Fruit fly (Drosophila melanogaster): Measurements from ENCODE around the gene plh.

Gene plh

dm6 chr3R:4952571-4952929, 58.3 kb downstream of the plh start, which contains the start of gene Ubc6 (continued):
- TF ChIP-seq Myb (GFP tag; optimal IDR thresholded peaks at IDR 0.05): peak; percentile 84
- TF ChIP-seq CG9797 (GFP tag; optimal IDR thresholded peaks at IDR 0.05): peak; percentile 75
- TF ChIP-seq nerfin-1 (tag; optimal IDR thresholded peaks at IDR 0.05): peak; percentile 43
- TF ChIP-seq CG32532 (GFP tag; IDR thresholded peaks at IDR 0.05): no peak
- TF ChIP-seq pum (GFP tag; optimal IDR thresholded peaks at IDR 0.05): peak; percentile 76
- peak; percentile 83 for TF ChIP-seq Mad (GFP tag; optimal IDR thresholded peaks at IDR 0.05)
- TF ChIP-seq h (optimal IDR thresholded peaks at IDR 0.05): no peak
- no peak for TF ChIP-seq Bgb (GFP tag; IDR thresholded peaks at IDR 0.05; ENCODE audit: partially characterized antibody)
- TF ChIP-seq Dfd (GFP tag; optimal IDR thresholded peaks at IDR 0.05): no peak
- TF ChIP-seq fru (optimal IDR thresholded peaks at IDR 0.05): no peak
- TF ChIP-seq CG14441 (GFP tag; IDR thresholded peaks at IDR 0.05): no peak
- TF ChIP-seq Hr3 (GFP tag; optimal IDR thresholded peaks at IDR 0.05): peak; percentile 87

- TF ChIP-seq Elba2 (GFP tag; optimal IDR thresholded peaks at IDR 0.05): peak; percentile 88
- no peak for TF ChIP-seq CG6791 (GFP tag; IDR thresholded peaks at IDR 0.05; ENCODE audit: partially characterized antibody)
- TF ChIP-seq otp (GFP tag; IDR thresholded peaks at IDR 0.05): no peak
- TF ChIP-seq cwo (GFP tag; optimal IDR thresholded peaks at IDR 0.05): peak; percentile 61
- peak; percentile 29 to 45 for TF ChIP-seq tll (GFP tag; optimal IDR thresholded peaks at IDR 0.05)
- TF ChIP-seq Lhr (GFP tag; optimal IDR thresholded peaks at IDR 0.05): no peak
- peak; percentile 7 for TF ChIP-seq CG12744 (GFP tag; optimal IDR thresholded peaks at IDR 0.05)
- peak; percentile 30 for TF ChIP-seq kay (GFP tag; optimal IDR thresholded peaks at IDR 0.05)
- peak; percentile 58 for TF ChIP-seq YL-1 (GFP tag; optimal IDR thresholded peaks at IDR 0.05)
- TF ChIP-seq sd (tag; optimal IDR thresholded peaks at IDR 0.05): peak; percentile 78
- peak; percentile 69 for TF ChIP-seq CG10543 (GFP tag; optimal IDR thresholded peaks at IDR 0.05)
- peak; percentile 64 for TF ChIP-seq nom (GFP tag; optimal IDR thresholded peaks at IDR 0.05)
- no peak for TF ChIP-seq CG8388 (GFP tag; optimal IDR thresholded peaks at IDR 0.05)
- TF ChIP-seq mirr (GFP tag; optimal IDR thresholded peaks at IDR 0.05): peak; percentile 63
- TF ChIP-seq sug (tag; optimal IDR thresholded peaks at IDR 0.05): peak; percentile 53
- TF ChIP-seq Hsf (GFP tag; optimal IDR thresholded peaks at IDR 0.05): peak; percentile 7
- peak; percentile 66 for TF ChIP-seq CG15479 (GFP tag; optimal IDR thresholded peaks at IDR 0.05)
- peak; percentile 1 for TF ChIP-seq ewg (GFP tag; optimal IDR thresholded peaks at IDR 0.05)
- TF ChIP-seq MESR4 (GFP tag; optimal IDR thresholded peaks at IDR 0.05): peak; percentile 95
- TF ChIP-seq CG34376 (GFP tag; optimal IDR thresholded peaks at IDR 0.05): peak; percentile 53
- TF ChIP-seq CG13624 (GFP tag; optimal IDR thresholded peaks at IDR 0.05): peak; percentile 84
- no peak for TF ChIP-seq ro (GFP tag; IDR thresholded peaks at IDR 0.05)
- TF ChIP-seq sob (GFP tag; IDR thresholded peaks at IDR 0.05): no peak
- peak; percentile 70 for TF ChIP-seq nerfin-1 (tag; optimal IDR thresholded peaks at IDR 0.05)
- TF ChIP-seq pros (GFP tag; optimal IDR thresholded peaks at IDR 0.05): peak; percentile 28
- TF ChIP-seq BtbVII (GFP tag; optimal IDR thresholded peaks at IDR 0.05): peak; percentile 52
- TF ChIP-seq CG8290 (GFP tag; optimal IDR thresholded peaks at IDR 0.05): no peak
- peak in 1 of 2 experiments; percentile 62 for TF ChIP-seq CG8290 (tag; optimal IDR thresholded peaks at IDR 0.05)
- TF ChIP-seq chn (GFP tag; optimal IDR thresholded peaks at IDR 0.05): peak; percentile 6
- TF ChIP-seq CG12769 (tag; optimal IDR thresholded peaks at IDR 0.05): peak; percentile 72
- no peak for TF ChIP-seq Side (GFP tag; optimal IDR thresholded peaks at IDR 0.05)
- no peak for TF ChIP-seq Hr51 (GFP tag; optimal IDR thresholded peaks at IDR 0.05)
- no peak for TF ChIP-seq psq (GFP tag; optimal IDR thresholded peaks at IDR 0.05)
- TF ChIP-seq CTCF (GFP tag; optimal IDR thresholded peaks at IDR 0.05): peak; percentile 70
- peak; percentile 98 for TF ChIP-seq cg (GFP tag; optimal IDR thresholded peaks at IDR 0.05)
- TF ChIP-seq CG14667 (GFP tag; IDR thresholded peaks at IDR 0.05): no peak
- TF ChIP-seq Med (GFP tag): peak; percentile 63
- TF ChIP-seq Deaf1 (tag; optimal IDR thresholded peaks at IDR 0.05): peak; percentile 56
Observed at dm6 chr3R:4951764-4952570, 58.9 kb downstream of the plh start.
